Worm (Caenorhabditis elegans) whole organism, late embryonic: Measurements from ENCODE around the gene K01A2.6.

ENCODE experiments used
- ama-1 ChIP-seq: fragments of 150-350 bp; optimal IDR thresholded peaks from 2 replicates; lab custom pipeline; 2014
- ceh-14 ChIP-seq: sonication (generic microtip); optimal IDR thresholded peaks from 2 replicates; lab custom pipeline; 2016; ENCODE audit warnings: missing genotype, missing genetic modification characterization, missing compliant biosample characterization
- ceh-18 ChIP-seq: sonication (generic microtip); optimal IDR thresholded peaks from 2 replicates; lab custom pipeline; 2016; ENCODE audit warnings: missing genetic modification characterization, missing compliant biosample characterization
- elt-2 ChIP-seq: sonication (generic microtip); optimal IDR thresholded peaks from 2 replicates; lab custom pipeline; 2016; ENCODE audit warnings: missing genetic modification reagents, missing genetic modification characterization, missing compliant biosample characterization
- eyg-1 ChIP-seq: sonication (generic microtip); optimal IDR thresholded peaks from 2 replicates; lab custom pipeline; 2016; ENCODE audit warnings: missing genotype, missing genetic modification characterization, missing compliant biosample characterization
- nhr-11 ChIP-seq: fragments of 150-350 bp; optimal IDR thresholded peaks from 2 replicates; lab custom pipeline; 2014; ENCODE audit warnings: missing biosample characterization, missing genetic modification characterization
- pha-4 ChIP-seq: fragments of 150-350 bp; optimal IDR thresholded peaks from 2 replicates; lab custom pipeline; 2018; ENCODE audit warnings: missing biosample characterization, missing genetic modification reagents, missing genetic modification characterization
- rnt-1 ChIP-seq: sonication (generic microtip); optimal IDR thresholded peaks from 2 replicates; lab custom pipeline; 2016; ENCODE audit warnings: missing genetic modification characterization, missing compliant biosample characterization
- tbx-2 ChIP-seq: sonication (generic microtip); optimal IDR thresholded peaks from 2 replicates; lab custom pipeline; 2016; ENCODE audit warnings: missing genetic modification characterization, missing compliant biosample characterization
- unc-42 ChIP-seq: sonication (generic microtip); optimal IDR thresholded peaks from 2 replicates; lab custom pipeline; 2016; ENCODE audit warnings: missing genotype, missing genetic modification characterization, missing compliant biosample characterization

ce11 chrII:319459-319858, 19.7 kb downstream of the K01A2.6 start, which contains the start of gene far-7:
- TF ChIP-seq ama-1 (lab: Kevin White, UChicago) (no peak), nhr-11 (tag; lab: Kevin White, UChicago) (no peak), tbx-2 (tag; lab: Kevin White, UChicago) (no peak), ceh-18 (tag; lab: Kevin White, UChicago) (no peak), pha-4 (tag; lab: Kevin White, UChicago) (no peak), eyg-1 (no peak), elt-2 (tag; lab: Kevin White, UChicago) (no peak), ceh-14 (tag; lab: Kevin White, UChicago) (no peak), rnt-1 (tag; lab: Kevin White, UChicago) (no peak), unc-42 (tag; lab: Kevin White, UChicago) (no peak)
